Worm (Caenorhabditis elegans) whole organism, midembryonic: ENCODE measurements around the gene dhs-29.
A peak's percentile ranks its signal among the peaks of the same experiment; 100 is the strongest.

Experiments used
- T22C8.4 ChIP-seq: fragments of 200-800 bp; sonication (Bioruptor generic); IDR thresholded peaks from 2 replicates; pipeline ENCODE4 v1.3.6; 2022; ENCODE audit warnings: missing genetic modification characterization, missing compliant biosample characterization
- cog-1 ChIP-seq: sonication (generic microtip); optimal IDR thresholded peaks from 2 replicates; lab custom pipeline; 2016; ENCODE audit warnings: missing genetic modification characterization, missing compliant biosample characterization
- flt-1 ChIP-seq: fragments of 200-800 bp; sonication (Bioruptor generic); IDR thresholded peaks from 2 replicates; pipeline ENCODE4 v1.3.6; 2022; ENCODE audit warnings: missing genetic modification characterization, missing compliant biosample characterization
- klf-2 ChIP-seq: fragments of 200-800 bp; sonication (Bioruptor generic); conservative IDR thresholded peaks from 2 replicates; pipeline ENCODE4 v1.3.6; 2022; ENCODE audit warnings: missing genetic modification reagents, missing genetic modification characterization, missing compliant biosample characterization
- med-1 ChIP-seq: sonication (generic microtip); optimal IDR thresholded peaks from 2 replicates; lab custom pipeline; 2017; ENCODE audit warnings: missing genetic modification characterization, mild to moderate bottlenecking, missing compliant biosample characterization, antibody characterized with exemption, missing genetic modification reagents; ENCODE audit not compliant: insufficient read depth
- ref-1 ChIP-seq: fragments of 200-800 bp; sonication (Bioruptor generic); conservative IDR thresholded peaks from 2 replicates; pipeline ENCODE4 v1.3.6; 2022; ENCODE audit warnings: missing genetic modification reagents, missing genetic modification characterization, missing compliant biosample characterization
- tab-1 ChIP-seq: fragments of 200-800 bp; sonication (Bioruptor generic); IDR thresholded peaks from 2 replicates; pipeline ENCODE4 v1.3.6; 2022; ENCODE audit warnings: missing genetic modification characterization, missing compliant biosample characterization
- ztf-23 ChIP-seq: fragments of 200-800 bp; sonication (Bioruptor generic); IDR thresholded peaks from 2 replicates; pipeline ENCODE4 v1.3.6; 2022; ENCODE audit warnings: missing genetic modification reagents, missing genetic modification characterization, missing compliant biosample characterization
- ztf-29 ChIP-seq: fragments of 200-800 bp; sonication (Bioruptor generic); IDR thresholded peaks from 2 replicates; pipeline ENCODE4 v1.3.6; 2022; ENCODE audit warnings: missing genetic modification reagents, missing genetic modification characterization, missing compliant biosample characterization

The dhs-29 gene

DNA sequence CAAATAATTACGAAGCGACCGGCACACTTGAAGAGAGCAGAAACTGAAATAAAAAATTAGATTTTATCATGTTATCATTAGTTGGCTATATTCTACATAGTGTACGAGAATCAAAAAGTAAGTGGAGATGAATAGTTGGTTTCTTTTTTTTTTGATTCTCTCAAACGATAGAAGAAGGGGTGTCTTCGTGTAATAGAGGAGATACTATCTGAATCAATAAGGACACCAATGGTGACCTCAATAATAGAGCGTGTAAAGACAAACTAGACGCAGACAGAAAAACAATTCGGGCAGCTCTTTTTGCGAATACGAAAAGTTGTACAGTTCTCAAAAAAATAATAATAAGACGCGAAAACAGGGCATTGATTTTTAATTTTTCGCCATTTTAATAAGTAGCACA lies 2.2 kb downstream of the dhs-29 start:
- TF ChIP-seq flt-1 (GFP tag; lab: Robert Waterston, UW) (no peak), ztf-29 (GFP tag; lab: Robert Waterston, UW) (no peak), T22C8.4 (GFP tag; lab: Robert Waterston, UW) (no peak), ztf-23 (GFP tag; lab: Robert Waterston, UW) (no peak), tab-1 (GFP tag; lab: Robert Waterston, UW) (no peak), ref-1 (GFP tag; lab: Robert Waterston, UW) (no peak), cog-1 (tag; lab: Kevin White, UChicago) (no peak), med-1 (GFP tag; lab: Kevin White, UChicago) (no peak), klf-2 (GFP tag; lab: Robert Waterston, UW) (no peak)

DNA sequence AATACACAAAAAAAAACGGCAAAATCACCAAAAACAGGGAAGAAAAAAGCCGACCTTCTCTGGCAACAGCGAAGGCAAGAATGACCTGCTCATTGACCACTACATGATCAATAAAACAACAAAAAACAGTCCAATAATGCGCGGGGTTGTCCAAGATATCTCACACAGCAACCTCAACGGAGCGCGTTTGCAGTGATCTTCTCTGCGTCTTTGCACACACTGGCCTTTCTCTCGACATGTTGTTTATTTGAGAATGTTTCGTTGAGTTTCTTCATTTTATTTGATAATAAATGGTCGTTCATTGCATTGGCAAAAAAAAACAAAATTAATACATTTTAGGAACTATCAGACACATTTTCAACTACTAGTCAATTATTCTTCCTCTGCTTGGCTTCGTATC lies 3.1 kb downstream of the dhs-29 start:
- TF ChIP-seq tab-1 (GFP tag; lab: Robert Waterston, UW), result no peak
- TF ChIP-seq flt-1 (GFP tag; lab: Robert Waterston, UW), result no peak
- no peak for TF ChIP-seq med-1 (GFP tag; lab: Kevin White, UChicago)
- no peak for TF ChIP-seq klf-2 (GFP tag; lab: Robert Waterston, UW)
- no peak for TF ChIP-seq cog-1 (tag; lab: Kevin White, UChicago)

DNA sequence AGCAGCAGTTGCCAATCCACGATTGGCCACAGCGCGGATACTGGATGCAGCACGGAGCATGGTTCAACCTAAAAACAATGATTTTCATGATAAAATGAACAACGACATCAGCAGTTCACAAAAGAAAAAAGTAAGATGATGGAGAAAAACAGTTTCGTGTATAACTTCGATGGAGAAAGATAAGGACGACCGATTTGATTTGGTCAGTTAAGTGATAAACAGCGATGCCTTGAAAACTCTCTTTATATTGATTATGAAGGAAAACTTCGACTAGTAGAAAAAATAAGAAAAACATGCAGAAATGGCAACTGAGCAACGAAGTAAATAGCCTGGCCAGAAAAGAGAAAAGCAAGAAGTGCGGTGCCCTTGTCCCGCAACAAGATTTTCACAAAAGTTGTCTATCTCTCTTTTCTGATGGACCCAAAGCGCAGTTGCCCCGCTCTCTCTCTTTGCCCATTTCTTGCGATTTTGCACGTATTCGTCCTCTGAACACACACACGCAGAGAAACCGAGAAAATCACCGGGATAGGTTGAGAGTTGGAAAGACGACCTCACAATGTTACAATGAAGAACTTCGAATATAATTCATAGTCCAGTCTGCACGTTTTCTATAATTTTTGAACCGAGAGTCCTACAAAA lies 3.7 kb downstream of the dhs-29 start, which contains the start of gene pcca-1:
Gene pcca-1 (minus strand): TSS at position 68 of the 639 bp plus-strand sequence.
- TF ChIP-seq ztf-23 (GFP tag; lab: Robert Waterston, UW) (peak; percentile 14; the same call in 1 of the 2 replicates), flt-1 (GFP tag; lab: Robert Waterston, UW) (no peak)

DNA sequence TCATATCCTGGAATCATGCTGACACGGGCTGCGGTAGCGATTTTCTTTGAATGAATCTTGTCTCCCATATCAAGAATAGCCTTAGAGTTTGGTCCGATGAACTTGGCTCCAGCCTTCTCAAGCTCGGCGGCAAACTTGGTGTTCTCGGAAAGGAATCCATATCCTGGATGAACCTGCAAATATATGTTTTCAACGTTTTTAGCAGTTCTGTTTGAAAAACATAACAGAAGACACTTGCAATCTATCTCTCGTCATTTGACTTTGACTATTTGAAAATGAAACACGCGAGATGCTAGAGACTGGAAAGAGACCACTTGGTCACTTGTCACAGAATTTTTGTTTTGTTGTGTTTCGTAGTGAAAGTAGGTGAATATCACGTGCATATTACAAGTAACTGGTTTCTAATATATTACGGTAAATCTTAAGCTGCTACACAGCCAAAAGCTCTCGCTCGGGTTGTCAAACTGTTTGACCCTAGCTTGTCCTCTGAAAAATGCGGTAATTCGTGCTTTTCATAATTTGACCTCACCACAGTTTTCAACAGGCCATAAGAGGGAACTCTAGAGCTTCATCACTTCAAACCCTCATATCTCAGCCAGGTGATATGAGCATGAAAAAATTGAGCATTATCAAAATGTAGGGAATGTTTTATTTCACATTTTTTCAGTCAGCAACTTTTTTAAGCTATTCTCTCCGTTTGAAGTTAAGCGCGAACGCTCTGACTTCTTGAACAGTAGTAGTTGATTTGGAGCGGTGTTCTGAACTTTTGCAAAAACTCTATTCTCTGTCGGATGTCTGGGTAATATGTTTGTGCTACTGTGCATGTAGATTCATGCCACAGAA lies 4.9 kb downstream of the dhs-29 start:
- TF ChIP-seq tab-1 (GFP tag; lab: Robert Waterston, UW), result no peak
- no peak for TF ChIP-seq T22C8.4 (GFP tag; lab: Robert Waterston, UW)
- no peak for TF ChIP-seq cog-1 (tag; lab: Kevin White, UChicago)
- TF ChIP-seq klf-2 (GFP tag; lab: Robert Waterston, UW), result no peak
- TF ChIP-seq ztf-23 (GFP tag; lab: Robert Waterston, UW), result no peak
- no peak for TF ChIP-seq flt-1 (GFP tag; lab: Robert Waterston, UW)
- TF ChIP-seq med-1 (GFP tag; lab: Kevin White, UChicago), result no peak
- no peak for TF ChIP-seq ztf-29 (GFP tag; lab: Robert Waterston, UW)
- no peak for TF ChIP-seq ref-1 (GFP tag; lab: Robert Waterston, UW)

ce11 chrX:7656875-7657274 lies 7.8 kb downstream of the dhs-29 start, which contains the start of gene F27D9.12:
F27D9.12 (minus strand) TSS chrX:7656975.
- TF ChIP-seq tab-1 (GFP tag; lab: Robert Waterston, UW) (no peak), ztf-29 (GFP tag; lab: Robert Waterston, UW) (no peak), cog-1 (tag; lab: Kevin White, UChicago) (no peak), T22C8.4 (GFP tag; lab: Robert Waterston, UW) (no peak), ztf-23 (GFP tag; lab: Robert Waterston, UW) (no peak), ref-1 (GFP tag; lab: Robert Waterston, UW) (no peak), klf-2 (GFP tag; lab: Robert Waterston, UW) (no peak), med-1 (GFP tag; lab: Kevin White, UChicago) (no peak), flt-1 (GFP tag; lab: Robert Waterston, UW) (no peak)

DNA sequence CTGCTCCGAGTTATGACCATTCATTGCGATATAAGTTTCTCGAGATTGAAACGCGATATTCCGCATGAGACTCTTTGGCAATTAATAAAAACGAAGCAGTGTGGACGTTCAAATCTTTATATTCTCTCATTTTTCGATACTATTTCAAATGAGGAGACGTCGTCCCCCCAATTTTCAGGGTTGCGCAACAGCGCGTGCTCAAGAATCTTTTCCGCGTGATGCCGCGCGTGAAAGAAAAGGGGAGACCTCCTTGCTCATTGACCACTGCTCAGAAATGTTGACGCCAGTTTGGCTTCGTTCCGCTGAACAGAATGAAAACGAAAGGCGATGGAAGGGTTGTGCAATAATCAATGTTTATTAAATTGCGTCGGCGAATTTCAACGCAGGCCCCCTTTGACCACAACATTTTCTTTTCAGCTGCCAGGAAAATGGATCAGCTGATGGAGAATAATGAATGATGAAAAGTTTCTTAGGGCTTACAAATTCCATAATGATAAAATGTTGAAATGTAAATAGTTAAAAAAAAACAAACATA lies 9.2 kb downstream of the dhs-29 start:
- TF ChIP-seq klf-2 (GFP tag; lab: Robert Waterston, UW), result no peak
- no peak for TF ChIP-seq ztf-23 (GFP tag; lab: Robert Waterston, UW)
- no peak for TF ChIP-seq cog-1 (tag; lab: Kevin White, UChicago)
- TF ChIP-seq ref-1 (GFP tag; lab: Robert Waterston, UW), result no peak
- no peak for TF ChIP-seq T22C8.4 (GFP tag; lab: Robert Waterston, UW)
- TF ChIP-seq med-1 (GFP tag; lab: Kevin White, UChicago), result no peak
- no peak for TF ChIP-seq tab-1 (GFP tag; lab: Robert Waterston, UW)

ce11 chrX:7653708-7654390 lies 10.9 kb downstream of the dhs-29 start:
- TF ChIP-seq tab-1 (GFP tag; lab: Robert Waterston, UW) (no peak), T22C8.4 (GFP tag; lab: Robert Waterston, UW) (no peak), klf-2 (GFP tag; lab: Robert Waterston, UW) (no peak), cog-1 (tag; lab: Kevin White, UChicago) (no peak), med-1 (GFP tag; lab: Kevin White, UChicago) (no peak), ref-1 (GFP tag; lab: Robert Waterston, UW) (no peak), flt-1 (GFP tag; lab: Robert Waterston, UW) (no peak), ztf-23 (GFP tag; lab: Robert Waterston, UW) (no peak), ztf-29 (GFP tag; lab: Robert Waterston, UW) (no peak)

ce11 chrX:7652308-7652707 lies 12.4 kb downstream of the dhs-29 start:
- TF ChIP-seq klf-2 (GFP tag; lab: Robert Waterston, UW) (no peak), flt-1 (GFP tag; lab: Robert Waterston, UW) (no peak), ref-1 (GFP tag; lab: Robert Waterston, UW) (no peak), cog-1 (tag; lab: Kevin White, UChicago) (no peak), tab-1 (GFP tag; lab: Robert Waterston, UW) (no peak)
